Fruit fly (Drosophila melanogaster): ENCODE data around the gene RhoGAP71E.

Gene RhoGAP71E

dm6 chr3L:15553993-15554644 lies 34.5 kb upstream of the RhoGAP71E start, which contains the start of gene AGO2 (continued):
- TF ChIP-seq nau (GFP tag; optimal IDR thresholded peaks at IDR 0.05) = peak; percentile 46
- no peak for TF ChIP-seq bcd (GFP tag; optimal IDR thresholded peaks at IDR 0.05)
- TF ChIP-seq Sox100B (GFP tag; optimal IDR thresholded peaks at IDR 0.05) = no peak
- no peak for TF ChIP-seq gsb-n (tag; optimal IDR thresholded peaks at IDR 0.05)
- TF ChIP-seq CG11247 (GFP tag; IDR thresholded peaks at IDR 0.05) = no peak
- no peak for TF ChIP-seq D (optimal IDR thresholded peaks at IDR 0.05)
- no peak for TF ChIP-seq D (GFP tag; optimal IDR thresholded peaks at IDR 0.05)
- peak; percentile 19 for TF ChIP-seq Nf-YC (tag; optimal IDR thresholded peaks at IDR 0.05)
- TF ChIP-seq Med (GFP tag) = peak; percentile 68
- peak; percentile 32 for TF ChIP-seq CG3163 (GFP tag; optimal IDR thresholded peaks at IDR 0.05)
- TF ChIP-seq pan (optimal IDR thresholded peaks at IDR 0.05) = no peak
- TF ChIP-seq pan (GFP tag; optimal IDR thresholded peaks at IDR 0.05 in 1 of 2, IDR thresholded peaks at IDR 0.05 in 1 of 2) = no peak
- no peak for TF ChIP-seq CG11696 (GFP tag; IDR thresholded peaks at IDR 0.05)
- no peak for TF ChIP-seq pros (GFP tag; optimal IDR thresholded peaks at IDR 0.05)
- no peak for TF ChIP-seq gsb (GFP tag; IDR thresholded peaks at IDR 0.05)
- peak; percentile 23 for TF ChIP-seq Asciz (GFP tag; optimal IDR thresholded peaks at IDR 0.05)
- TF ChIP-seq CG6765 (GFP tag; optimal IDR thresholded peaks at IDR 0.05) = peak; percentile 24
- TF ChIP-seq grn (GFP tag; optimal IDR thresholded peaks at IDR 0.05) = no peak
- TF ChIP-seq CG1233 (GFP tag; optimal IDR thresholded peaks at IDR 0.05) = no peak
- no peak for TF ChIP-seq prd (optimal IDR thresholded peaks at IDR 0.05)
- TF ChIP-seq prd (GFP tag; IDR thresholded peaks at IDR 0.05) = 0 out of 3 replicates have a peak, but pooled peaks have one; percentile 14
- no peak for TF ChIP-seq CG18011 (GFP tag; optimal IDR thresholded peaks at IDR 0.05)
- TF ChIP-seq hth (optimal IDR thresholded peaks at IDR 0.05) = no peak
- TF ChIP-seq org-1 (GFP tag; optimal IDR thresholded peaks at IDR 0.05) = no peak
- no peak for TF ChIP-seq CG2889 (GFP tag; IDR thresholded peaks at IDR 0.05)
- peak in 1 of 3 experiments; percentile 78 for TF ChIP-seq Stat92E (GFP tag; optimal IDR thresholded peaks at IDR 0.05)
- TF ChIP-seq peb (GFP tag; IDR thresholded peaks at IDR 0.05) = no peak
- TF ChIP-seq CG8089 (GFP tag; optimal IDR thresholded peaks at IDR 0.05) = no peak
- no peak for TF ChIP-seq CG9215 (GFP tag; IDR thresholded peaks at IDR 0.05)
- no peak for TF ChIP-seq dysf (GFP tag; IDR thresholded peaks at IDR 0.05)
- TF ChIP-seq HHEX (GFP tag; optimal IDR thresholded peaks at IDR 0.05) = peak; percentile 21
- TF ChIP-seq tna (GFP tag; IDR thresholded peaks at IDR 0.05; ENCODE audit: partially characterized antibody) = peak; percentile 75
- TF ChIP-seq BEAF-32 (GFP tag; optimal IDR thresholded peaks at IDR 0.05) = peak; percentile 69
- TF ChIP-seq CrebB (tag; optimal IDR thresholded peaks at IDR 0.05) = peak; percentile 30
- TF ChIP-seq ranshi (GFP tag; IDR thresholded peaks at IDR 0.05) = no peak
- no peak for TF ChIP-seq NC2β (GFP tag; optimal IDR thresholded peaks at IDR 0.05)
- no peak for TF ChIP-seq CG17328 (GFP tag; IDR thresholded peaks at IDR 0.05)
- TF ChIP-seq odd (GFP tag; optimal IDR thresholded peaks at IDR 0.05) = peak; percentile 20
- peak; percentile 76 for TF ChIP-seq CG11504 (tag; optimal IDR thresholded peaks at IDR 0.05)
- no peak for TF ChIP-seq CG4854 (GFP tag; optimal IDR thresholded peaks at IDR 0.05)
- peak; percentile 66 for TF ChIP-seq CG15514 (GFP tag; optimal IDR thresholded peaks at IDR 0.05)
- no peak for TF ChIP-seq CG3995 (GFP tag; optimal IDR thresholded peaks at IDR 0.05)
- no peak for TF ChIP-seq CG9727 (GFP tag; optimal IDR thresholded peaks at IDR 0.05)
- TF ChIP-seq CTCF (GFP tag; optimal IDR thresholded peaks at IDR 0.05) = peak; percentile 61
- TF ChIP-seq CG2129 (GFP tag; IDR thresholded peaks at IDR 0.05; ENCODE audit: partially characterized antibody) = no peak
- no peak for TF ChIP-seq dimm (GFP tag; IDR thresholded peaks at IDR 0.05)
- no peak for TF ChIP-seq Atf3 (GFP tag; optimal IDR thresholded peaks at IDR 0.05)
- no peak for TF ChIP-seq CG6254 (GFP tag; optimal IDR thresholded peaks at IDR 0.05)
- TF ChIP-seq Side (GFP tag; optimal IDR thresholded peaks at IDR 0.05) = peak; percentile 51
- TF ChIP-seq yki (optimal IDR thresholded peaks at IDR 0.05) = no peak
- TF ChIP-seq CG18764 (GFP tag; optimal IDR thresholded peaks at IDR 0.05) = no peak
- TF ChIP-seq Hr78 (GFP tag; optimal IDR thresholded peaks at IDR 0.05) = no peak

All from whole organism, embryonic.